Fruit fly (Drosophila melanogaster) whole organism, embryonic: ENCODE measurements around the gene CG44001.
A peak's percentile ranks its signal among the peaks of the same experiment; 100 is the strongest.

Source experiments
- Ada2b ChIP-seq: fragments of 200-800 bp; sonication (Bioruptor generic); IDR thresholded peaks from 2 replicates; pipeline ENCODE4 v1.3.6; 2022; ENCODE audit warnings: missing biosample characterization, missing genetic modification characterization
- Bgb ChIP-seq: fragments of 200-800 bp; sonication (Bioruptor generic); IDR thresholded peaks from 2 replicates; pipeline ENCODE4 v1.3.6; 2022; ENCODE audit warnings: missing biosample characterization, missing genetic modification characterization; ENCODE audit not compliant: partially characterized antibody
- C15 ChIP-seq: fragments of 200-800 bp; sonication (Bioruptor generic); IDR thresholded peaks from 3 replicates; pipeline ENCODE4 v1.3.6; 2022; ENCODE audit warnings: missing biosample characterization, missing genetic modification characterization
- CG10543 ChIP-seq: fragments of 200-800 bp; sonication (Bioruptor generic); optimal IDR thresholded peaks from 3 replicates; lab custom pipeline; 2017; ENCODE audit warnings: missing biosample characterization, mild to moderate bottlenecking, missing genetic modification characterization, moderate library complexity
- CG12659 ChIP-seq: fragments of 200-800 bp; sonication (Bioruptor generic); optimal IDR thresholded peaks from 3 replicates; lab custom pipeline; 2017; ENCODE audit warnings: mild to moderate bottlenecking, missing biosample characterization, missing genetic modification reagents, missing genetic modification characterization
- CG12942 ChIP-seq: fragments of 200-800 bp; sonication (Bioruptor generic); optimal IDR thresholded peaks from 3 replicates; lab custom pipeline; 2016; ENCODE audit warnings: missing biosample characterization, missing genetic modification characterization
- CG13424 ChIP-seq: fragments of 200-800 bp; sonication (Bioruptor generic); optimal IDR thresholded peaks from 2 replicates; lab custom pipeline; 2019; ENCODE audit warnings: missing biosample characterization, mild to moderate bottlenecking, missing genetic modification characterization, moderate library complexity
- CG14860 ChIP-seq: fragments of 200-800 bp; sonication (Bioruptor generic); IDR thresholded peaks from 3 replicates; pipeline ENCODE4 v1.3.6; 2022; ENCODE audit warnings: missing biosample characterization, missing genetic modification characterization; ENCODE audit not compliant: partially characterized antibody
- CG17612 ChIP-seq: fragments of 200-800 bp; sonication (Bioruptor generic); IDR thresholded peaks from 2 replicates; pipeline ENCODE4 v1.3.6; 2022; ENCODE audit warnings: missing biosample characterization, missing genetic modification characterization
- CG2116 ChIP-seq: fragments of 200-800 bp; sonication (Bioruptor generic); optimal IDR thresholded peaks from 3 replicates; lab custom pipeline; 2018; ENCODE audit warnings: missing biosample characterization, mild to moderate bottlenecking, missing genetic modification characterization
- CG30020 ChIP-seq: fragments of 200-800 bp; optimal IDR thresholded peaks from 2 replicates; lab custom pipeline; 2019; ENCODE audit warnings: missing biosample characterization, mild to moderate bottlenecking, missing genetic modification characterization, moderate library complexity
- CG31224 ChIP-seq: fragments of 200-800 bp; sonication (Bioruptor generic); IDR thresholded peaks from 2 replicates; pipeline ENCODE4 v1.3.6; 2022; ENCODE audit warnings: missing biosample characterization, missing genetic modification characterization
- CG4404 ChIP-seq: fragments of 200-800 bp; sonication (Bioruptor generic); IDR thresholded peaks from 2 replicates; pipeline ENCODE4 v1.3.6; 2022; ENCODE audit warnings: missing biosample characterization, missing genetic modification characterization
- CG4617 ChIP-seq: fragments of 200-800 bp; sonication (Bioruptor generic); optimal IDR thresholded peaks from 3 replicates; lab custom pipeline; 2016; ENCODE audit warnings: missing biosample characterization, missing genetic modification characterization, borderline replicate concordance
- CG5953 ChIP-seq: fragments of 200-800 bp; sonication (Bioruptor generic); IDR thresholded peaks from 2 replicates; pipeline ENCODE4 v1.3.6; 2022; ENCODE audit warnings: missing biosample characterization, missing genetic modification characterization
- CG6254 ChIP-seq: fragments of 200-800 bp; sonication (Bioruptor generic); optimal IDR thresholded peaks from 3 replicates; lab custom pipeline; 2017; ENCODE audit warnings: mild to moderate bottlenecking, missing biosample characterization, missing genetic modification reagents, missing genetic modification characterization
- CG6272 ChIP-seq: fragments of 200-800 bp; sonication (Bioruptor generic); IDR thresholded peaks from 2 replicates; pipeline ENCODE4 v1.3.6; 2022; ENCODE audit warnings: missing biosample characterization, missing genetic modification characterization
- CG6765 ChIP-seq: fragments of 200-800 bp; sonication (Bioruptor generic); optimal IDR thresholded peaks from 3 replicates; lab custom pipeline; 2017; ENCODE audit warnings: missing biosample characterization, mild to moderate bottlenecking, missing genetic modification characterization
- CG7745 ChIP-seq: fragments of 200-800 bp; sonication (Bioruptor generic); optimal IDR thresholded peaks from 2 replicates; lab custom pipeline; 2018; ENCODE audit warnings: missing biosample characterization, mild to moderate bottlenecking, missing genetic modification characterization, moderate library complexity
- CG8478 ChIP-seq: fragments of >200 bp; optimal IDR thresholded peaks from 2 replicates; lab custom pipeline; 2018
- CG8765 ChIP-seq: fragments of 200-800 bp; sonication (Bioruptor generic); IDR thresholded peaks from 2 replicates; pipeline ENCODE4 v1.3.6; 2022; ENCODE audit warnings: missing biosample characterization, missing genetic modification characterization
- CG9817 ChIP-seq: fragments of 200-800 bp; sonication (Bioruptor generic); optimal IDR thresholded peaks from 2 replicates; lab custom pipeline; 2018; ENCODE audit warnings: missing biosample characterization, mild to moderate bottlenecking, missing genetic modification characterization, moderate library complexity
- CG9876 ChIP-seq: fragments of 200-800 bp; sonication (Bioruptor generic); optimal IDR thresholded peaks from 2 replicates; lab custom pipeline; 2016; ENCODE audit warnings: missing biosample characterization, missing genetic modification characterization
- CG9932 ChIP-seq: fragments of 200-800 bp; sonication (Bioruptor generic); IDR thresholded peaks from 2 replicates; pipeline ENCODE4 v1.3.6; 2022; ENCODE audit warnings: missing biosample characterization, missing genetic modification characterization
- Camta ChIP-seq: fragments of 200-800 bp; sonication (Bioruptor generic); optimal IDR thresholded peaks from 2 replicates; lab custom pipeline; 2016; ENCODE audit warnings: missing biosample characterization, missing genetic modification characterization
- Drgx ChIP-seq: fragments of 200-800 bp; sonication (Bioruptor generic); IDR thresholded peaks from 2 replicates; pipeline ENCODE4 v1.3.6; 2022; ENCODE audit warnings: missing biosample characterization, missing genetic modification characterization
- H2.0 ChIP-seq: fragments of 200-800 bp; sonication (Bioruptor generic); IDR thresholded peaks from 2 replicates; pipeline ENCODE4 v1.3.6; 2022; ENCODE audit warnings: missing biosample characterization, missing genetic modification characterization
- HLH3B ChIP-seq: fragments of 200-800 bp; sonication (Bioruptor generic); IDR thresholded peaks from 2 replicates; pipeline ENCODE4 v1.3.6; 2022; ENCODE audit warnings: missing biosample characterization, missing genetic modification characterization
- Hmr ChIP-seq: fragments of 200-800 bp; sonication (Bioruptor generic); optimal IDR thresholded peaks from 3 replicates; lab custom pipeline; 2017; ENCODE audit warnings: mild to moderate bottlenecking, missing biosample characterization, missing genetic modification reagents, missing genetic modification characterization
- Hr51 ChIP-seq, 2 experiments: fragments of 200-800 bp; sonication (Bioruptor generic); optimal IDR thresholded peaks; 2 replicates in 1 of 2; 3 replicates in 1 of 2; lab custom pipeline; 2016 to 2018; ENCODE audit warnings: missing biosample characterization in 2 of 2, missing genetic modification characterization in 2 of 2, mild to moderate bottlenecking in 1 of 2, moderate library complexity in 1 of 2
- Hr78 ChIP-seq, 2 experiments: fragments of 200-800 bp in 1 of 2; fragments of >200 bp in 1 of 2; sonication (Bioruptor generic) in 1 of 2; optimal IDR thresholded peaks; 2 replicates each; lab custom pipeline; 2017 to 2019; ENCODE audit warnings: missing biosample characterization in 2 of 2, missing genetic modification characterization in 2 of 2, mild to moderate bottlenecking in 1 of 2, moderate library complexity in 1 of 2
- Jarid2 ChIP-seq: fragments of 200-800 bp; sonication (Bioruptor generic); optimal IDR thresholded peaks from 3 replicates; lab custom pipeline; 2017; ENCODE audit warnings: mild to moderate bottlenecking, missing biosample characterization, missing genetic modification reagents, missing genetic modification characterization
- Nf-YC ChIP-seq: fragments of 200-800 bp; optimal IDR thresholded peaks from 3 replicates; lab custom pipeline; 2019; ENCODE audit warnings: missing biosample characterization, mild to moderate bottlenecking, missing genetic modification characterization, moderate library complexity
- Pdp1 ChIP-seq, 2 experiments: fragments of 200-800 bp; sonication (Bioruptor generic); optimal IDR thresholded peaks; 3 replicates each; lab custom pipeline; 2016; ENCODE audit warnings: missing biosample characterization in 2 of 2, missing genetic modification characterization in 2 of 2, mild to moderate bottlenecking in 1 of 2, moderate library complexity in 1 of 2
- Tbp ChIP-seq: fragments of >200 bp; optimal IDR thresholded peaks from 2 replicates; lab custom pipeline; 2018; ENCODE audit warnings: missing biosample characterization, missing genetic modification characterization
- ab ChIP-seq: fragments of 200-800 bp; sonication (Bioruptor generic); optimal IDR thresholded peaks from 2 replicates; lab custom pipeline; 2016; ENCODE audit warnings: missing biosample characterization, missing genetic modification characterization
- bbx ChIP-seq: fragments of 200-800 bp; sonication (Bioruptor generic); IDR thresholded peaks from 2 replicates; pipeline ENCODE4 v1.3.6; 2022; ENCODE audit warnings: missing biosample characterization, missing genetic modification characterization; ENCODE audit not compliant: partially characterized antibody
- cas ChIP-seq: fragments of 200-800 bp; sonication (Bioruptor generic); IDR thresholded peaks from 2 replicates; pipeline ENCODE4 v1.3.6; 2022; ENCODE audit warnings: missing biosample characterization, missing genetic modification characterization
- chinmo ChIP-seq: fragments of 200-800 bp; sonication (Bioruptor generic); IDR thresholded peaks from 4 replicates; pipeline ENCODE4 v1.3.6; 2022; ENCODE audit warnings: missing biosample characterization, missing genetic modification characterization; ENCODE audit not compliant: partially characterized antibody
- ewg ChIP-seq: fragments of 200-800 bp; sonication (Bioruptor generic); optimal IDR thresholded peaks from 3 replicates; lab custom pipeline; 2017; ENCODE audit warnings: mild to moderate bottlenecking, missing biosample characterization, missing genetic modification reagents, missing genetic modification characterization
- gfzf ChIP-seq: fragments of 200-800 bp; sonication (Bioruptor generic); optimal IDR thresholded peaks from 2 replicates; lab custom pipeline; 2016; ENCODE audit warnings: missing biosample characterization, mild to moderate bottlenecking, missing genetic modification characterization, moderate library complexity
- hb ChIP-seq: fragments of 200-800 bp; sonication (Bioruptor generic); IDR thresholded peaks from 3 replicates; pipeline ENCODE4 v1.3.6; 2022; ENCODE audit warnings: missing biosample characterization, missing genetic modification characterization; ENCODE audit not compliant: partially characterized antibody
- pan ChIP-seq, 4 experiments: fragments of >200 bp in 3 of 4; fragments of 200-800 bp in 1 of 4; sonication (Bioruptor generic) in 1 of 4; optimal IDR thresholded peaks in 3 of 4; IDR thresholded peaks in 1 of 4; 2 replicates each; pipeline versions ENCODE4 v1.3.6 to Lab custom; 2017 to 2022; ENCODE audit warnings: missing biosample characterization in 2 of 4, missing genetic modification characterization in 2 of 4, mixed read lengths in 1 of 4
- pho ChIP-seq: fragments of 200-800 bp; sonication (Bioruptor generic); optimal IDR thresholded peaks from 2 replicates; lab custom pipeline; 2016; ENCODE audit warnings: missing biosample characterization, missing genetic modification characterization
- psq ChIP-seq: fragments of 200-800 bp; sonication (Bioruptor generic); optimal IDR thresholded peaks from 2 replicates; lab custom pipeline; 2017; ENCODE audit warnings: missing biosample characterization, missing genetic modification characterization
- scrt ChIP-seq: fragments of 200-800 bp; sonication (Bioruptor generic); optimal IDR thresholded peaks from 2 replicates; lab custom pipeline; 2018; ENCODE audit warnings: missing biosample characterization, mild to moderate bottlenecking, missing genetic modification characterization, moderate library complexity
- so ChIP-seq: fragments of 200-800 bp; sonication (Bioruptor generic); IDR thresholded peaks from 3 replicates; pipeline ENCODE4 v1.3.6; 2022; ENCODE audit warnings: missing biosample characterization, missing genetic modification characterization
- tgo ChIP-seq: fragments of 200-800 bp; sonication (Bioruptor generic); IDR thresholded peaks from 3 replicates; pipeline ENCODE4 v1.3.6; 2022; ENCODE audit warnings: missing biosample characterization, missing genetic modification characterization
- vvl ChIP-seq: fragments of 200-800 bp; sonication (Bioruptor generic); IDR thresholded peaks from 2 replicates; pipeline ENCODE4 v1.3.6; 2022; ENCODE audit warnings: missing biosample characterization, missing genetic modification characterization

Gene CG44001

DNA sequence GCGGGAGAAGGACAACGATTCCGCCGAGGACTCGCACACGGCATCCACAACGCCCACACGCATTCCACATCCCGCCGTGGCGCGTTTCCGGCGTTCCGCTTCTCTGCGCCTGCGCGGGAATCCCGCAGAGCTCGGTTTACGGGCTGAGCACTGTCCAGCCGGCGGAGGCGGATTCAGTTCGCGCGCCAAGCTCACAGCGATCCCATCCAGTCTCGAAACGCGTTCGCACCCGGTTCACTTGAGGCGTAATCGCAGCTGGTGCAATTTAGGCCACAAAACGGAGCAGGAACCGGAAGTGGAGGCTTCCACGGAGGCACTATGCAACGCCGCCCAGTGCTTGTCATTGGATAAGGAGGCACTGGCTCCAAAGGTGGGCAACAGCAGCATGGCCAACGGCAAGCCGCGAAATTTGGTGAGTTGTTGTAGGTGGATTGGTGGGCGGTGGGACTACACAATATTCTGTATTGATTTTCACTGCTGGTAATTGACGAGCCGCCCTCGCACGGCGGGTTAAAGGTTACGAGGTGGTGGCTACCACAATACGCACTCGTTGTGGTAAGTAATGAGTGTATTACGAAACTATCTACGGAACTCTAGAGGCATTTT lies 19.8 kb downstream of the CG44001 start (continued):
- TF ChIP-seq CG13424 (tag; lab: Kevin White, UChicago): no peak
- peak; percentile 43; the same call in 1 of the 2 replicates for TF ChIP-seq CG5953 (GFP tag; lab: Robert Waterston, UW)
- no peak for TF ChIP-seq Tbp (GFP tag; lab: Kevin White, UChicago)
- no peak for TF ChIP-seq Ada2b
- no peak for TF ChIP-seq C15 (GFP tag; lab: Robert Waterston, UW)
- TF ChIP-seq psq (GFP tag; lab: Kevin White, UChicago): no peak
- no peak for TF ChIP-seq CG12659 (GFP tag; lab: Kevin White, UChicago)
- no peak for TF ChIP-seq pho (GFP tag; lab: Kevin White, UChicago)
- no peak; the same call in 1 of the 2 replicates for TF ChIP-seq Drgx (GFP tag; lab: Robert Waterston, UW)
- TF ChIP-seq scrt (GFP tag; lab: Kevin White, UChicago): peak; percentile 23
- no peak for TF ChIP-seq Pdp1 (GFP tag; optimal IDR thresholded peaks at IDR 0.05; lab: Kevin White, UChicago)
- TF ChIP-seq vvl (GFP tag; lab: Robert Waterston, UW): no peak
- no peak for TF ChIP-seq CG4617
- peak; percentile 22; the same call in 1 of the 3 replicates for TF ChIP-seq hb (GFP tag; lab: Robert Waterston, UW)
- TF ChIP-seq CG14860 (GFP tag; lab: Robert Waterston, UW): no peak
- TF ChIP-seq CG30020: no peak
- no peak for TF ChIP-seq HLH3B (GFP tag; lab: Robert Waterston, UW)
- TF ChIP-seq CG8478 (lab: Kevin White, UChicago): peak; percentile 55
- no peak for TF ChIP-seq Hr51 (GFP tag; optimal IDR thresholded peaks at IDR 0.05; lab: Kevin White, UChicago)
- TF ChIP-seq so (GFP tag; lab: Robert Waterston, UW): 0 out of 3 replicates have a peak, but pooled peaks have one; percentile 17
- peak; percentile 7; the same call in 1 of the 2 replicates for TF ChIP-seq Bgb
- TF ChIP-seq bbx (GFP tag; lab: Robert Waterston, UW): peak; percentile 32; the same call in 1 of the 2 replicates
- TF ChIP-seq H2.0: no peak
- TF ChIP-seq Jarid2 (GFP tag; lab: Kevin White, UChicago): no peak
- no peak for TF ChIP-seq ab
- no peak for TF ChIP-seq Nf-YC
- no peak for TF ChIP-seq Camta (GFP tag; lab: Kevin White, UChicago)
- TF ChIP-seq CG8765 (GFP tag; lab: Robert Waterston, UW): no peak
- TF ChIP-seq CG12942 (GFP tag; lab: Kevin White, UChicago): no peak
- no peak for TF ChIP-seq gfzf (GFP tag; lab: Kevin White, UChicago)
- peak in 1 of 2 experiments; percentile 8 for TF ChIP-seq Hr78 (GFP tag; optimal IDR thresholded peaks at IDR 0.05; lab: Kevin White, UChicago)
- TF ChIP-seq CG6272 (GFP tag; lab: Robert Waterston, UW): no peak
- 0 out of 4 replicates have a peak, but pooled peaks have one; percentile 55 for TF ChIP-seq chinmo
- TF ChIP-seq CG9876 (GFP tag; lab: Kevin White, UChicago): no peak
- TF ChIP-seq CG31224 (GFP tag; lab: Robert Waterston, UW): no peak
- no peak for TF ChIP-seq CG6254
- no peak for TF ChIP-seq CG7745
- TF ChIP-seq ewg: peak; percentile 96
- peak; percentile 23; the same call in 1 of the 2 replicates for TF ChIP-seq CG9932
- TF ChIP-seq CG10543: peak; percentile 20
- TF ChIP-seq CG17612: no peak
- no peak for TF ChIP-seq cas (GFP tag; lab: Robert Waterston, UW)
- TF ChIP-seq pan (optimal IDR thresholded peaks at IDR 0.05; lab: Kevin White, UChicago): no peak
- no peak for TF ChIP-seq pan (GFP tag; optimal IDR thresholded peaks at IDR 0.05 in 1 of 2, IDR thresholded peaks at IDR 0.05 in 1 of 2)
- TF ChIP-seq CG2116: no peak
- TF ChIP-seq tgo (GFP tag; lab: Robert Waterston, UW): no peak
- TF ChIP-seq Hmr (GFP tag; lab: Kevin White, UChicago): peak; percentile 20
- no peak for TF ChIP-seq CG9817 (tag; lab: Kevin White, UChicago)
- TF ChIP-seq CG6765 (GFP tag; lab: Kevin White, UChicago): peak; percentile 24
- TF ChIP-seq CG4404 (GFP tag; lab: Robert Waterston, UW): no peak
